Worm (Caenorhabditis elegans) whole organism, L3 larva: ENCODE data around the gene T23F6.2.

Experiments used
- elt-2 ChIP-seq: sonication (generic microtip); optimal IDR thresholded peaks from 2 replicates; lab custom pipeline; 2016; ENCODE audit warnings: missing genetic modification reagents, mild to moderate bottlenecking, missing genetic modification characterization, missing compliant biosample characterization
- snpc-4 ChIP-seq: fragments of 150-350 bp; optimal IDR thresholded peaks from 2 replicates; lab custom pipeline; 2014; ENCODE audit warnings: missing biosample characterization, missing genetic modification characterization
- tbx-2 ChIP-seq: sonication (generic microtip); optimal IDR thresholded peaks from 2 replicates; lab custom pipeline; 2016; ENCODE audit warnings: mild to moderate bottlenecking, missing genetic modification characterization, missing compliant biosample characterization
- ztf-4 ChIP-seq: fragments of 150-350 bp; optimal IDR thresholded peaks from 2 replicates; lab custom pipeline; 2014; ENCODE audit warnings: missing biosample characterization, missing genetic modification characterization

ce11 chrIV:12724641-12725040 lies 3.5 kb downstream of the T23F6.2 start, which contains the start of the genes T23F6.3 and rbd-1:
- TF ChIP-seq ztf-4 (tag; lab: Kevin White, UChicago) (no peak), snpc-4 (tag; lab: Kevin White, UChicago) (peak; percentile 75), elt-2 (tag; lab: Kevin White, UChicago) (peak; percentile 48), tbx-2 (tag; lab: Kevin White, UChicago) (peak; percentile 55)
